Worm (Caenorhabditis elegans) whole organism, young adult: ENCODE data around the gene ssna-1.
A peak's percentile ranks its signal among the peaks of the same experiment; 100 is the strongest.

Experiments
- B0019.2 ChIP-seq: fragments of 200-800 bp; sonication (Bioruptor generic); conservative IDR thresholded peaks from 2 replicates; pipeline ENCODE4 v1.3.6; 2022; ENCODE audit warnings: missing genetic modification reagents, missing genetic modification characterization, missing compliant biosample characterization
- F22D6.2 ChIP-seq: sonication (generic microtip); optimal IDR thresholded peaks from 2 replicates; lab custom pipeline; 2016; ENCODE audit warnings: mild to moderate bottlenecking, missing genetic modification characterization, missing compliant biosample characterization
- F23B12.7 ChIP-seq: sonication (generic microtip); optimal IDR thresholded peaks from 2 replicates; lab custom pipeline; 2017; ENCODE audit warnings: missing genetic modification characterization, mild to moderate bottlenecking, missing compliant biosample characterization, antibody characterized with exemption, moderate library complexity; ENCODE audit not compliant: insufficient read depth
- F37B4.10 ChIP-seq: fragments of 200-800 bp; sonication (Bioruptor generic); IDR thresholded peaks from 2 replicates; pipeline ENCODE4 v1.3.6; 2022; ENCODE audit warnings: missing genetic modification characterization, missing compliant biosample characterization
- F39B2.1 ChIP-seq: fragments of 200-800 bp; sonication (Bioruptor generic); IDR thresholded peaks from 2 replicates; pipeline ENCODE4 v1.3.6; 2022; ENCODE audit warnings: missing genetic modification reagents, missing genetic modification characterization, missing compliant biosample characterization
- F49E8.2 ChIP-seq: sonication (generic microtip); optimal IDR thresholded peaks from 3 replicates; lab custom pipeline; 2017; ENCODE audit warnings: missing genetic modification characterization, mild to moderate bottlenecking, missing compliant biosample characterization, antibody characterized with exemption, moderate library complexity; ENCODE audit not compliant: insufficient read depth
- F55B11.4 ChIP-seq: sonication (generic microtip); optimal IDR thresholded peaks from 2 replicates; lab custom pipeline; 2016; ENCODE audit warnings: missing compliant biosample characterization, missing genetic modification characterization, borderline replicate concordance; ENCODE audit not compliant: insufficient read depth
- F57C9.4 ChIP-seq: sonication (generic microtip); optimal IDR thresholded peaks from 2 replicates; lab custom pipeline; 2017; ENCODE audit warnings: mild to moderate bottlenecking, missing genetic modification characterization, missing compliant biosample characterization
- Y79H2A.3 ChIP-seq: fragments of 200-800 bp; sonication (Bioruptor generic); conservative IDR thresholded peaks from 2 replicates; pipeline ENCODE4 v1.3.6; 2022; ENCODE audit warnings: missing genetic modification reagents, missing genetic modification characterization, missing compliant biosample characterization
- ZK185.1 ChIP-seq: sonication (generic microtip); optimal IDR thresholded peaks from 2 replicates; lab custom pipeline; 2016; ENCODE audit warnings: mild to moderate bottlenecking, missing genetic modification characterization, missing compliant biosample characterization; ENCODE audit not compliant: poor library complexity, severe bottlenecking
- aptf-2 ChIP-seq: fragments of 200-800 bp; sonication (Bioruptor generic); conservative IDR thresholded peaks from 2 replicates; pipeline ENCODE4 v1.3.6; 2022; ENCODE audit warnings: missing genetic modification reagents, missing genetic modification characterization, missing compliant biosample characterization
- aptf-3 ChIP-seq: fragments of 200-800 bp; sonication (Bioruptor generic); IDR thresholded peaks from 2 replicates; pipeline ENCODE4 v1.3.6; 2022; ENCODE audit warnings: missing genetic modification characterization, missing compliant biosample characterization
- atf-7 ChIP-seq: sonication (generic microtip); optimal IDR thresholded peaks from 2 replicates; lab custom pipeline; 2017; ENCODE audit warnings: mild to moderate bottlenecking, missing genetic modification characterization, missing compliant biosample characterization
- bed-2 ChIP-seq: fragments of 200-800 bp; sonication (Bioruptor generic); IDR thresholded peaks from 2 replicates; pipeline ENCODE4 v1.3.6; 2022; ENCODE audit warnings: missing genetic modification reagents, missing genetic modification characterization, missing compliant biosample characterization
- cebp-1 ChIP-seq, 2 experiments: fragments of 200-800 bp in 1 of 2; sonication (Bioruptor generic) in 1 of 2; sonication (generic microtip) in 1 of 2; IDR thresholded peaks in 1 of 2; optimal IDR thresholded peaks in 1 of 2; 2 replicates each; pipeline versions ENCODE4 v1.3.6 to Lab custom; 2017 to 2022; ENCODE audit warnings: missing compliant biosample characterization in 2 of 2, missing genetic modification characterization in 2 of 2, mild to moderate bottlenecking in 1 of 2, missing genetic modification reagents in 1 of 2, moderate library complexity in 1 of 2
- cebp-2 ChIP-seq: fragments of 200-800 bp; sonication (Bioruptor generic); IDR thresholded peaks from 2 replicates; pipeline ENCODE4 v1.3.6; 2022; ENCODE audit warnings: missing genetic modification characterization, missing compliant biosample characterization
- ceh-58 ChIP-seq: fragments of 200-800 bp; sonication (Bioruptor generic); IDR thresholded peaks from 2 replicates; pipeline ENCODE4 v1.3.6; 2022; ENCODE audit warnings: missing genetic modification characterization, missing compliant biosample characterization
- ceh-79 ChIP-seq: sonication (generic microtip); optimal IDR thresholded peaks from 2 replicates; lab custom pipeline; 2017; ENCODE audit warnings: mild to moderate bottlenecking, missing genetic modification characterization, missing compliant biosample characterization
- ceh-91 ChIP-seq: fragments of 200-800 bp; sonication (Bioruptor generic); IDR thresholded peaks from 2 replicates; pipeline ENCODE4 v1.3.6; 2022; ENCODE audit warnings: missing genetic modification reagents, missing genetic modification characterization, missing compliant biosample characterization
- dpff-1 ChIP-seq: sonication (generic microtip); optimal IDR thresholded peaks from 2 replicates; lab custom pipeline; 2017; ENCODE audit warnings: mild to moderate bottlenecking, missing genetic modification characterization, missing compliant biosample characterization
- gei-17 ChIP-seq: fragments of 200-800 bp; sonication (Bioruptor generic); optimal IDR thresholded peaks from 2 replicates; lab custom pipeline; 2018; ENCODE audit warnings: mild to moderate bottlenecking, missing genetic modification characterization, missing compliant biosample characterization
- him-1 ChIP-seq: sonication (generic microtip); optimal IDR thresholded peaks from 2 replicates; lab custom pipeline; 2016; ENCODE audit warnings: missing genotype, missing genetic modification reagents, missing genetic modification characterization, missing compliant biosample characterization
- hlh-12 ChIP-seq: sonication (generic microtip); optimal IDR thresholded peaks from 2 replicates; lab custom pipeline; 2016; ENCODE audit warnings: missing genetic modification characterization, missing compliant biosample characterization
- hlh-26 ChIP-seq: fragments of 200-800 bp; sonication (Bioruptor generic); conservative IDR thresholded peaks from 2 replicates; pipeline ENCODE4 v1.3.6; 2022; ENCODE audit warnings: missing genetic modification reagents, missing genetic modification characterization, missing compliant biosample characterization
- hrde-1 ChIP-seq: sonication (generic microtip); optimal IDR thresholded peaks from 2 replicates; lab custom pipeline; 2016; ENCODE audit warnings: missing genetic modification characterization, mild to moderate bottlenecking, missing compliant biosample characterization, moderate library complexity, missing genotype, missing genetic modification reagents, borderline replicate concordance
- lag-1 ChIP-seq: fragments of 200-800 bp; sonication (Bioruptor generic); IDR thresholded peaks from 2 replicates; pipeline ENCODE4 v1.3.6; 2022; ENCODE audit warnings: missing genetic modification reagents, missing genetic modification characterization, missing compliant biosample characterization
- let-526 ChIP-seq: fragments of 200-800 bp; sonication (Bioruptor generic); IDR thresholded peaks from 2 replicates; pipeline ENCODE4 v1.3.6; 2022; ENCODE audit warnings: missing genetic modification reagents, missing genetic modification characterization, missing compliant biosample characterization
- lin-40 ChIP-seq: sonication (generic microtip); optimal IDR thresholded peaks from 2 replicates; lab custom pipeline; 2016; ENCODE audit warnings: missing genetic modification characterization, mild to moderate bottlenecking, missing compliant biosample characterization, missing genotype, missing genetic modification reagents
- lin-54 ChIP-seq: fragments of 200-800 bp; sonication (Bioruptor generic); optimal IDR thresholded peaks from 2 replicates; lab custom pipeline; 2018; ENCODE audit warnings: mild to moderate bottlenecking, missing genetic modification characterization, missing compliant biosample characterization
- lsl-1 ChIP-seq: fragments of 200-800 bp; sonication (Bioruptor generic); optimal IDR thresholded peaks from 2 replicates; lab custom pipeline; 2018; ENCODE audit warnings: mild to moderate bottlenecking, missing genetic modification characterization, moderate library complexity, missing compliant biosample characterization
- lsy-27 ChIP-seq: sonication (generic microtip); optimal IDR thresholded peaks from 2 replicates; lab custom pipeline; 2017; ENCODE audit warnings: missing genetic modification characterization, mild to moderate bottlenecking, missing compliant biosample characterization, antibody characterized with exemption, missing genotype, borderline replicate concordance; ENCODE audit not compliant: insufficient read depth
- madf-3 ChIP-seq: fragments of 200-800 bp; sonication (Bioruptor generic); IDR thresholded peaks from 2 replicates; pipeline ENCODE4 v1.3.6; 2022; ENCODE audit warnings: missing genetic modification reagents, missing genetic modification characterization, missing compliant biosample characterization
- madf-6 ChIP-seq: fragments of 200-800 bp; sonication (Bioruptor generic); IDR thresholded peaks from 2 replicates; pipeline ENCODE4 v1.3.6; 2022; ENCODE audit warnings: missing genetic modification reagents, missing genetic modification characterization, missing compliant biosample characterization
- nhr-179 ChIP-seq: sonication (generic microtip); optimal IDR thresholded peaks from 2 replicates; lab custom pipeline; 2016; ENCODE audit warnings: mild to moderate bottlenecking, missing genetic modification characterization, missing compliant biosample characterization
- nhr-27 ChIP-seq: fragments of 200-800 bp; sonication (Bioruptor generic); optimal IDR thresholded peaks from 2 replicates; lab custom pipeline; 2018; ENCODE audit warnings: mild to moderate bottlenecking, missing genetic modification characterization, moderate library complexity, missing compliant biosample characterization
- nhr-80 ChIP-seq: sonication (generic microtip); optimal IDR thresholded peaks from 2 replicates; lab custom pipeline; 2016; ENCODE audit warnings: missing genetic modification characterization, missing compliant biosample characterization
- nhr-90 ChIP-seq: sonication (generic microtip); optimal IDR thresholded peaks from 2 replicates; lab custom pipeline; 2016; ENCODE audit warnings: missing genotype, mild to moderate bottlenecking, missing genetic modification characterization, missing compliant biosample characterization
- pbrm-1 ChIP-seq: fragments of 200-800 bp; sonication (Bioruptor generic); IDR thresholded peaks from 2 replicates; pipeline ENCODE4 v1.3.6; 2022; ENCODE audit warnings: missing genetic modification reagents, missing genetic modification characterization, missing compliant biosample characterization
- pha-4 ChIP-seq: fragments of 150-350 bp; sonication (generic microtip); optimal IDR thresholded peaks from 2 replicates; lab custom pipeline; 2014; ENCODE audit warnings: missing biosample characterization, missing genetic modification reagents, missing genetic modification characterization
- rec-8 ChIP-seq, 2 experiments: sonication (generic microtip); optimal IDR thresholded peaks; 2 replicates each; lab custom pipeline; 2016; ENCODE audit warnings: mild to moderate bottlenecking in 2 of 2, missing genetic modification characterization in 2 of 2, missing genetic modification reagents in 2 of 2, missing genotype in 2 of 2, missing biosample characterization in 1 of 2, missing compliant biosample characterization in 1 of 2, moderate library complexity in 1 of 2
- sdz-38 ChIP-seq: sonication (generic microtip); optimal IDR thresholded peaks from 2 replicates; lab custom pipeline; 2016; ENCODE audit warnings: missing genotype, missing genetic modification characterization, missing compliant biosample characterization
- snpc-3.4 ChIP-seq: sonication (generic microtip); optimal IDR thresholded peaks from 2 replicates; lab custom pipeline; 2017; ENCODE audit warnings: missing genetic modification characterization, mild to moderate bottlenecking, missing compliant biosample characterization, antibody characterized with exemption, moderate library complexity, missing genotype, missing genetic modification reagents
- tbp1 ChIP-seq: fragments of 200-800 bp; sonication (Bioruptor generic); optimal IDR thresholded peaks from 2 replicates; lab custom pipeline; 2018; ENCODE audit warnings: mild to moderate bottlenecking, missing genetic modification characterization, missing compliant biosample characterization
- xnd-1 ChIP-seq: sonication (generic microtip); optimal IDR thresholded peaks from 2 replicates; lab custom pipeline; 2016; ENCODE audit warnings: missing genotype, missing genetic modification reagents, missing genetic modification characterization, missing compliant biosample characterization
- ztf-26 ChIP-seq: sonication (generic microtip); optimal IDR thresholded peaks from 2 replicates; lab custom pipeline; 2017; ENCODE audit warnings: missing genetic modification characterization, missing compliant biosample characterization
- ztf-3 ChIP-seq: fragments of 200-800 bp; sonication (Bioruptor generic); optimal IDR thresholded peaks from 2 replicates; lab custom pipeline; 2018; ENCODE audit warnings: mild to moderate bottlenecking, missing genetic modification characterization, missing compliant biosample characterization
- ztf-6 ChIP-seq: fragments of 200-800 bp; sonication (Bioruptor generic); IDR thresholded peaks from 2 replicates; pipeline ENCODE4 v1.3.6; 2022; ENCODE audit warnings: missing genetic modification reagents, missing genetic modification characterization, missing compliant biosample characterization

The ssna-1 gene

ce11 chrIV:390279-390678 lies 2.4 kb downstream of the ssna-1 start, which contains the start of the genes ears-2 and uncp-18 (continued):
- TF ChIP-seq lag-1 (GFP tag; lab: Robert Waterston, UW) (no peak), ztf-3 (no peak), madf-6 (GFP tag; lab: Robert Waterston, UW) (peak; percentile 65), pha-4 (no peak), ZK185.1 (peak; percentile 80), B0019.2 (peak; percentile 65; the same call in 1 of the 2 replicates), snpc-3.4 (tag; lab: Kevin White, UChicago) (peak; percentile 85), nhr-90 (peak; percentile 68), F22D6.2 (tag; lab: Kevin White, UChicago) (peak; percentile 41), aptf-2 (GFP tag; lab: Robert Waterston, UW) (peak; percentile 71; the same call in 1 of the 2 replicates), let-526 (GFP tag; lab: Robert Waterston, UW) (0 out of 2 replicates have a peak, but pooled peaks have one; percentile 69), F37B4.10 (GFP tag; lab: Robert Waterston, UW) (no peak), lsl-1 (peak; percentile 73), xnd-1 (tag; lab: Kevin White, UChicago) (no peak), sdz-38 (tag; lab: Kevin White, UChicago) (no peak), dpff-1 (tag; lab: Kevin White, UChicago) (no peak), him-1 (tag; lab: Kevin White, UChicago) (peak; percentile 78), atf-7 (tag; lab: Kevin White, UChicago) (peak; percentile 63), aptf-3 (GFP tag; lab: Robert Waterston, UW) (no peak), cebp-1 (GFP tag; IDR thresholded peaks at IDR 0.05; lab: Robert Waterston, UW) (peak; percentile 73), cebp-1 (tag; optimal IDR thresholded peaks at IDR 0.05; lab: Kevin White, UChicago) (peak; percentile 90), ztf-6 (GFP tag; lab: Robert Waterston, UW) (0 out of 2 replicates have a peak, but pooled peaks have one; percentile 54), F23B12.7 (tag; lab: Kevin White, UChicago) (peak; percentile 87), ceh-79 (tag; lab: Kevin White, UChicago) (peak; percentile 31), lsy-27 (tag; lab: Kevin White, UChicago) (no peak), F49E8.2 (peak; percentile 84), Y79H2A.3 (GFP tag; lab: Robert Waterston, UW) (peak; percentile 71; the same call in 1 of the 2 replicates), F39B2.1 (GFP tag; lab: Robert Waterston, UW) (no peak), hlh-26 (GFP tag; lab: Robert Waterston, UW) (no peak), hrde-1 (tag; lab: Kevin White, UChicago) (peak; percentile 34), hlh-12 (tag; lab: Kevin White, UChicago) (no peak), tbp1 (GFP tag; lab: Kevin White, UChicago) (peak; percentile 74), F57C9.4 (tag; lab: Kevin White, UChicago) (peak; percentile 31), nhr-80 (peak; percentile 75), rec-8 (tag; optimal IDR thresholded peaks at IDR 0.05; lab: Kevin White, UChicago) (peak; percentile 79 to 83), F55B11.4 (tag; lab: Kevin White, UChicago) (no peak), lin-40 (tag; lab: Kevin White, UChicago) (peak; percentile 89), pbrm-1 (GFP tag; lab: Robert Waterston, UW) (peak; percentile 87), gei-17 (GFP tag; lab: Kevin White, UChicago) (peak; percentile 63), cebp-2 (GFP tag; lab: Robert Waterston, UW) (no peak), ztf-26 (tag; lab: Kevin White, UChicago) (peak; percentile 56), madf-3 (peak; percentile 79; the same call in 1 of the 2 replicates), nhr-179 (tag; lab: Kevin White, UChicago) (no peak), lin-54 (GFP tag; lab: Kevin White, UChicago) (peak; percentile 85), nhr-27 (no peak), bed-2 (peak; percentile 75), ceh-91 (GFP tag; lab: Robert Waterston, UW) (peak; percentile 82), ceh-58 (GFP tag; lab: Robert Waterston, UW) (no peak)
